Worm (Caenorhabditis elegans) whole organism, midembryonic: ENCODE measurements around the gene H12D21.6.

ENCODE experiments used
- T22C8.4 ChIP-seq: fragments of 200-800 bp; sonication (Bioruptor generic); IDR thresholded peaks from 2 replicates; pipeline ENCODE4 v1.3.6; 2022; ENCODE audit warnings: missing genetic modification characterization, missing compliant biosample characterization
- cog-1 ChIP-seq: sonication (generic microtip); optimal IDR thresholded peaks from 2 replicates; lab custom pipeline; 2016; ENCODE audit warnings: missing genetic modification characterization, missing compliant biosample characterization
- flt-1 ChIP-seq: fragments of 200-800 bp; sonication (Bioruptor generic); IDR thresholded peaks from 2 replicates; pipeline ENCODE4 v1.3.6; 2022; ENCODE audit warnings: missing genetic modification characterization, missing compliant biosample characterization
- klf-2 ChIP-seq: fragments of 200-800 bp; sonication (Bioruptor generic); conservative IDR thresholded peaks from 2 replicates; pipeline ENCODE4 v1.3.6; 2022; ENCODE audit warnings: missing genetic modification reagents, missing genetic modification characterization, missing compliant biosample characterization
- med-1 ChIP-seq: sonication (generic microtip); optimal IDR thresholded peaks from 2 replicates; lab custom pipeline; 2017; ENCODE audit warnings: missing genetic modification characterization, mild to moderate bottlenecking, missing compliant biosample characterization, antibody characterized with exemption, missing genetic modification reagents; ENCODE audit not compliant: insufficient read depth
- ref-1 ChIP-seq: fragments of 200-800 bp; sonication (Bioruptor generic); conservative IDR thresholded peaks from 2 replicates; pipeline ENCODE4 v1.3.6; 2022; ENCODE audit warnings: missing genetic modification reagents, missing genetic modification characterization, missing compliant biosample characterization
- tab-1 ChIP-seq: fragments of 200-800 bp; sonication (Bioruptor generic); IDR thresholded peaks from 2 replicates; pipeline ENCODE4 v1.3.6; 2022; ENCODE audit warnings: missing genetic modification characterization, missing compliant biosample characterization
- ztf-23 ChIP-seq: fragments of 200-800 bp; sonication (Bioruptor generic); IDR thresholded peaks from 2 replicates; pipeline ENCODE4 v1.3.6; 2022; ENCODE audit warnings: missing genetic modification reagents, missing genetic modification characterization, missing compliant biosample characterization
- ztf-29 ChIP-seq: fragments of 200-800 bp; sonication (Bioruptor generic); IDR thresholded peaks from 2 replicates; pipeline ENCODE4 v1.3.6; 2022; ENCODE audit warnings: missing genetic modification reagents, missing genetic modification characterization, missing compliant biosample characterization

The H12D21.6 gene

ce11 chrV:14897731-14898130 is at the start of gene H12D21.6:
H12D21.6 (minus strand) TSS chrV:14897831.
- TF ChIP-seq klf-2 (GFP tag; lab: Robert Waterston, UW) = no peak
- TF ChIP-seq ztf-29 = no peak
- no peak for TF ChIP-seq tab-1 (GFP tag; lab: Robert Waterston, UW)
- no peak for TF ChIP-seq cog-1 (tag; lab: Kevin White, UChicago)
- no peak for TF ChIP-seq flt-1 (GFP tag; lab: Robert Waterston, UW)
- TF ChIP-seq ztf-23 (GFP tag; lab: Robert Waterston, UW) = no peak

ce11 chrV:14947022-14947421 is 49.4 kb upstream of the H12D21.6 start, which contains the start of gene C30G7.4:
C30G7.4 (minus strand) TSS chrV:14947122.
- TF ChIP-seq med-1 (GFP tag; lab: Kevin White, UChicago) (no peak), ref-1 (GFP tag; lab: Robert Waterston, UW) (no peak), tab-1 (GFP tag; lab: Robert Waterston, UW) (no peak), flt-1 (GFP tag; lab: Robert Waterston, UW) (no peak), klf-2 (GFP tag; lab: Robert Waterston, UW) (no peak), ztf-29 (no peak), T22C8.4 (GFP tag; lab: Robert Waterston, UW) (no peak), cog-1 (tag; lab: Kevin White, UChicago) (no peak), ztf-23 (GFP tag; lab: Robert Waterston, UW) (no peak)

ce11 chrV:14945697-14946096 is 48.1 kb upstream of the H12D21.6 start, which contains the start of gene C30G7.3:
C30G7.3 (minus strand) TSS chrV:14945704.
- no peak for TF ChIP-seq ztf-23 (GFP tag; lab: Robert Waterston, UW)
- no peak for TF ChIP-seq klf-2 (GFP tag; lab: Robert Waterston, UW)
- no peak for TF ChIP-seq med-1 (GFP tag; lab: Kevin White, UChicago)
- no peak for TF ChIP-seq tab-1 (GFP tag; lab: Robert Waterston, UW)
- no peak for TF ChIP-seq ztf-29
- no peak for TF ChIP-seq flt-1 (GFP tag; lab: Robert Waterston, UW)
- TF ChIP-seq cog-1 (tag; lab: Kevin White, UChicago) = no peak
- no peak for TF ChIP-seq T22C8.4 (GFP tag; lab: Robert Waterston, UW)
- TF ChIP-seq ref-1 (GFP tag; lab: Robert Waterston, UW) = no peak

- no peak for TF ChIP-seq ref-1 (GFP tag; lab: Robert Waterston, UW)
- peak; percentile 78 for TF ChIP-seq T22C8.4 (GFP tag; lab: Robert Waterston, UW)
Observed at ce11 chrV:14945124-14945523, 47.5 kb upstream of the H12D21.6 start.

ce11 chrV:14943774-14944173 is 46.1 kb upstream of the H12D21.6 start:
- TF ChIP-seq ztf-23 (GFP tag; lab: Robert Waterston, UW) (no peak), T22C8.4 (GFP tag; lab: Robert Waterston, UW) (no peak), ref-1 (GFP tag; lab: Robert Waterston, UW) (no peak), klf-2 (GFP tag; lab: Robert Waterston, UW) (no peak), ztf-29 (no peak), cog-1 (tag; lab: Kevin White, UChicago) (no peak), flt-1 (GFP tag; lab: Robert Waterston, UW) (no peak), med-1 (GFP tag; lab: Kevin White, UChicago) (no peak), tab-1 (GFP tag; lab: Robert Waterston, UW) (no peak)

- TF ChIP-seq ref-1 (GFP tag; lab: Robert Waterston, UW) = no peak
- TF ChIP-seq flt-1 (GFP tag; lab: Robert Waterston, UW) = no peak
- TF ChIP-seq ztf-23 (GFP tag; lab: Robert Waterston, UW) = no peak
Observed at ce11 chrV:14942898-14943297, 45.3 kb upstream of the H12D21.6 start.

ce11 chrV:14936587-14936986 is 39.0 kb upstream of the H12D21.6 start, which contains the start of gene C30G7.2:
C30G7.2 (plus strand) TSS chrV:14936887.
- TF ChIP-seq ref-1 (GFP tag; lab: Robert Waterston, UW) (no peak), tab-1 (GFP tag; lab: Robert Waterston, UW) (no peak), klf-2 (GFP tag; lab: Robert Waterston, UW) (no peak), ztf-23 (GFP tag; lab: Robert Waterston, UW) (no peak), ztf-29 (no peak)

ce11 chrV:14933450-14934218 is 36.0 kb upstream of the H12D21.6 start:
- TF ChIP-seq T22C8.4 (GFP tag; lab: Robert Waterston, UW) (no peak), ref-1 (GFP tag; lab: Robert Waterston, UW) (no peak), ztf-23 (GFP tag; lab: Robert Waterston, UW) (no peak), tab-1 (GFP tag; lab: Robert Waterston, UW) (no peak), med-1 (GFP tag; lab: Kevin White, UChicago) (no peak), ztf-29 (no peak), cog-1 (tag; lab: Kevin White, UChicago) (no peak), flt-1 (GFP tag; lab: Robert Waterston, UW) (no peak), klf-2 (GFP tag; lab: Robert Waterston, UW) (no peak)

ce11 chrV:14930168-14930567 is 32.5 kb upstream of the H12D21.6 start:
- TF ChIP-seq ztf-23 (GFP tag; lab: Robert Waterston, UW) (no peak), T22C8.4 (GFP tag; lab: Robert Waterston, UW) (no peak), tab-1 (GFP tag; lab: Robert Waterston, UW) (no peak), med-1 (GFP tag; lab: Kevin White, UChicago) (no peak), ztf-29 (no peak), cog-1 (tag; lab: Kevin White, UChicago) (no peak), klf-2 (GFP tag; lab: Robert Waterston, UW) (no peak), flt-1 (GFP tag; lab: Robert Waterston, UW) (no peak), ref-1 (GFP tag; lab: Robert Waterston, UW) (no peak)
